Fruit fly (Drosophila melanogaster): ENCODE results near the gene CG1116.
A peak's percentile ranks its signal among the peaks of the same experiment; 100 is the strongest.

The CG1116 gene

dm6 chr3R:5251243-5251865 lies 31.9 kb downstream of the CG1116 start, which contains the start of gene CtsF:
CtsF (minus strand) TSS chr3R:5251745.
- peak in 1 of 2 experiments; percentile 32 for TF ChIP-seq foxo (GFP tag; optimal IDR thresholded peaks at IDR 0.05)
- TF ChIP-seq OdsH (GFP tag; optimal IDR thresholded peaks at IDR 0.05), result peak; percentile 45
- TF ChIP-seq fru (GFP tag; optimal IDR thresholded peaks at IDR 0.05), result peak; percentile 15
- TF ChIP-seq Jra (GFP tag; optimal IDR thresholded peaks at IDR 0.05), result no peak
- TF ChIP-seq HLH106 (tag; optimal IDR thresholded peaks at IDR 0.05), result peak; percentile 21
- no peak for TF ChIP-seq Hr83 (GFP tag; optimal IDR thresholded peaks at IDR 0.05; ENCODE audit: poor library complexity, severe bottlenecking)
- no peak for TF ChIP-seq Mio (GFP tag; optimal IDR thresholded peaks at IDR 0.05)
- peak; percentile 15 for TF ChIP-seq N (GFP tag; optimal IDR thresholded peaks at IDR 0.05)
- TF ChIP-seq CG32264 (GFP tag; optimal IDR thresholded peaks at IDR 0.05), result no peak
- peak; percentile 0 for TF ChIP-seq brk (GFP tag; optimal IDR thresholded peaks at IDR 0.05)
- no peak for TF ChIP-seq jim (GFP tag; optimal IDR thresholded peaks at IDR 0.05)
- TF ChIP-seq psq (GFP tag; optimal IDR thresholded peaks at IDR 0.05), result peak; percentile 17
- no peak for TF ChIP-seq CrebA (GFP tag; optimal IDR thresholded peaks at IDR 0.05; ENCODE audit: borderline replicate concordance)
- peak; percentile 60 for TF ChIP-seq h (GFP tag; optimal IDR thresholded peaks at IDR 0.05)
- peak; percentile 63 for TF ChIP-seq br (GFP tag; optimal IDR thresholded peaks at IDR 0.05)
- peak; percentile 23 for TF ChIP-seq Abd-B (GFP tag; optimal IDR thresholded peaks at IDR 0.05)
- TF ChIP-seq Sp1 (GFP tag; optimal IDR thresholded peaks at IDR 0.05), result peak; percentile 58
- no peak for TF ChIP-seq dsf (GFP tag; optimal IDR thresholded peaks at IDR 0.05; ENCODE audit: borderline replicate concordance)
- peak; percentile 21 for TF ChIP-seq rgr (GFP tag; optimal IDR thresholded peaks at IDR 0.05)
- TF ChIP-seq Dfd (GFP tag; optimal IDR thresholded peaks at IDR 0.05), result no peak
- peak; percentile 13 for TF ChIP-seq sv (GFP tag; optimal IDR thresholded peaks at IDR 0.05)
- TF ChIP-seq Rel (GFP tag; optimal IDR thresholded peaks at IDR 0.05), result no peak
- peak; percentile 92 for TF ChIP-seq Rel (tag; optimal IDR thresholded peaks at IDR 0.05)
- TF ChIP-seq Dif (GFP tag; optimal IDR thresholded peaks at IDR 0.05; ENCODE audit: partially characterized antibody), result no peak
- TF ChIP-seq Myc (optimal IDR thresholded peaks at IDR 0.05), result peak; percentile 29

- TF ChIP-seq brk (GFP tag; optimal IDR thresholded peaks at IDR 0.05) (no peak), Myc (optimal IDR thresholded peaks at IDR 0.05) (no peak)
Observed at dm6 chr3R:5252853-5253252, 33.4 kb downstream of the CG1116 start, which contains the start of gene CG1113. CG1113 (plus strand) TSS chr3R:5253153.

- TF ChIP-seq woc (GFP tag; optimal IDR thresholded peaks at IDR 0.05), result peak; percentile 73
- TF ChIP-seq dl (GFP tag; optimal IDR thresholded peaks at IDR 0.05; ENCODE audit: insufficient read depth in 1 of 2, partially characterized antibody in 2 of 2), result no peak
- TF ChIP-seq dmrt93B (GFP tag; optimal IDR thresholded peaks at IDR 0.05), result peak; percentile 60
- TF ChIP-seq CG9705 (GFP tag; optimal IDR thresholded peaks at IDR 0.05), result peak; percentile 31
- TF ChIP-seq ey (GFP tag; optimal IDR thresholded peaks at IDR 0.05), result peak; percentile 56
- peak; percentile 72 for TF ChIP-seq br (GFP tag; optimal IDR thresholded peaks at IDR 0.05)
- peak; percentile 58 for TF ChIP-seq Hr83 (GFP tag; optimal IDR thresholded peaks at IDR 0.05; ENCODE audit: poor library complexity, severe bottlenecking)
- TF ChIP-seq pan (optimal IDR thresholded peaks at IDR 0.05), result no peak
- peak; percentile 46 for TF ChIP-seq sv (GFP tag; optimal IDR thresholded peaks at IDR 0.05)
- peak; percentile 71 for TF ChIP-seq Sp1 (GFP tag; optimal IDR thresholded peaks at IDR 0.05)
- no peak for TF ChIP-seq usp (GFP tag; optimal IDR thresholded peaks at IDR 0.05)
- peak; percentile 33 for TF ChIP-seq sage (GFP tag; optimal IDR thresholded peaks at IDR 0.05)
- no peak for TF ChIP-seq Hr78 (GFP tag; optimal IDR thresholded peaks at IDR 0.05)
- TF ChIP-seq Hnf4 (GFP tag; optimal IDR thresholded peaks at IDR 0.05), result peak; percentile 83
- peak; percentile 26 for TF ChIP-seq Myc (optimal IDR thresholded peaks at IDR 0.05)
- TF ChIP-seq Rel (GFP tag; optimal IDR thresholded peaks at IDR 0.05), result peak; percentile 20
- peak; percentile 17 for TF ChIP-seq Rel (tag; optimal IDR thresholded peaks at IDR 0.05)
- TF ChIP-seq Vsx2 (GFP tag; optimal IDR thresholded peaks at IDR 0.05; ENCODE audit: partially characterized antibody), result no peak
- TF ChIP-seq HLH106 (tag; optimal IDR thresholded peaks at IDR 0.05), result peak; percentile 80
- TF ChIP-seq dsf (GFP tag; optimal IDR thresholded peaks at IDR 0.05; ENCODE audit: borderline replicate concordance), result peak; percentile 68
- TF ChIP-seq Dfd (GFP tag; optimal IDR thresholded peaks at IDR 0.05), result no peak
- peak; percentile 34 for TF ChIP-seq N (GFP tag; optimal IDR thresholded peaks at IDR 0.05)
- TF ChIP-seq Dif (GFP tag; optimal IDR thresholded peaks at IDR 0.05; ENCODE audit: partially characterized antibody), result no peak
- peak; percentile 76 for TF ChIP-seq h (GFP tag; optimal IDR thresholded peaks at IDR 0.05)
- TF ChIP-seq rgr (GFP tag; optimal IDR thresholded peaks at IDR 0.05), result peak; percentile 72
- no peak for TF ChIP-seq lola (GFP tag; optimal IDR thresholded peaks at IDR 0.05)
- TF ChIP-seq Jra (GFP tag; optimal IDR thresholded peaks at IDR 0.05), result peak; percentile 89
- peak; percentile 26 for TF ChIP-seq GATAd (GFP tag; optimal IDR thresholded peaks at IDR 0.05)
- TF ChIP-seq psq (GFP tag; optimal IDR thresholded peaks at IDR 0.05), result peak; percentile 68
- no peak for TF ChIP-seq brk (GFP tag; optimal IDR thresholded peaks at IDR 0.05)
- TF ChIP-seq Mio (GFP tag; optimal IDR thresholded peaks at IDR 0.05), result no peak
- peak; percentile 33 for TF ChIP-seq CG32264 (GFP tag; optimal IDR thresholded peaks at IDR 0.05)
- TF ChIP-seq fru (GFP tag; optimal IDR thresholded peaks at IDR 0.05), result peak; percentile 73
- TF ChIP-seq CrebA (GFP tag; optimal IDR thresholded peaks at IDR 0.05; ENCODE audit: borderline replicate concordance), result no peak
- no peak for TF ChIP-seq jim (GFP tag; optimal IDR thresholded peaks at IDR 0.05)
- peak; percentile 88 for TF ChIP-seq tai (GFP tag; optimal IDR thresholded peaks at IDR 0.05)
- TF ChIP-seq Abd-B (GFP tag; optimal IDR thresholded peaks at IDR 0.05), result no peak
- peak in 1 of 2 experiments; percentile 76 for TF ChIP-seq foxo (GFP tag; optimal IDR thresholded peaks at IDR 0.05)
- TF ChIP-seq OdsH (GFP tag; optimal IDR thresholded peaks at IDR 0.05), result peak; percentile 64
Observed at dm6 chr3R:5256462-5257146, 37.1 kb downstream of the CG1116 start, which contains the start of the genes Enoph and Hph. Enoph (minus strand) TSS chr3R:5256681. Hph (plus strand) TSS chr3R:5257037.
